Fruit fly (Drosophila melanogaster): Measurements from ENCODE around the gene CG44194.

Gene CG44194

dm6 chr3R:12980628-12981219 lies 16.8 kb downstream of the CG44194 start, which contains the start of gene Paip2 (continued):
- TF ChIP-seq CG17359 (tag; optimal IDR thresholded peaks at IDR 0.05) (no peak), bbx (GFP tag; IDR thresholded peaks at IDR 0.05; ENCODE audit: partially characterized antibody) (peak; percentile 97), CG12391 (tag; optimal IDR thresholded peaks at IDR 0.05) (peak; percentile 40), CG31365 (tag; optimal IDR thresholded peaks at IDR 0.05) (peak; percentile 3), CG8290 (GFP tag; optimal IDR thresholded peaks at IDR 0.05) (no peak), CG8290 (tag; optimal IDR thresholded peaks at IDR 0.05) (peak in 1 of 2 experiments; percentile 38), CG15073 (GFP tag; optimal IDR thresholded peaks at IDR 0.05) (no peak), Doc3 (GFP tag; IDR thresholded peaks at IDR 0.05; ENCODE audit: partially characterized antibody) (peak; percentile 98), amos (GFP tag; IDR thresholded peaks at IDR 0.05; ENCODE audit: partially characterized antibody) (peak; percentile 95), sug (tag; optimal IDR thresholded peaks at IDR 0.05) (peak; percentile 52), CG12155 (GFP tag; optimal IDR thresholded peaks at IDR 0.05) (peak; percentile 9), hkb (optimal IDR thresholded peaks at IDR 0.05) (no peak), hkb (GFP tag; IDR thresholded peaks at IDR 0.05) (0 out of 2 replicates have a peak, but pooled peaks have one; percentile 25), CG2120 (GFP tag; optimal IDR thresholded peaks at IDR 0.05) (peak; percentile 6), CG4854 (GFP tag; optimal IDR thresholded peaks at IDR 0.05) (no peak), exex (tag; optimal IDR thresholded peaks at IDR 0.05) (no peak), Dek (tag; optimal IDR thresholded peaks at IDR 0.05) (peak; percentile 19), dm (GFP tag; optimal IDR thresholded peaks at IDR 0.05) (peak; percentile 39), CG3995 (GFP tag; optimal IDR thresholded peaks at IDR 0.05) (peak; percentile 4), Spps (tag; optimal IDR thresholded peaks at IDR 0.05) (no peak), CG1792 (GFP tag; optimal IDR thresholded peaks at IDR 0.05) (peak; percentile 3), CG16813 (GFP tag; IDR thresholded peaks at IDR 0.05; ENCODE audit: partially characterized antibody) (peak; percentile 99), emc (GFP tag; optimal IDR thresholded peaks at IDR 0.05) (no peak), CG2712 (tag; optimal IDR thresholded peaks at IDR 0.05) (peak; percentile 60), CG18011 (GFP tag; optimal IDR thresholded peaks at IDR 0.05) (peak; percentile 88), nmo (GFP tag; optimal IDR thresholded peaks at IDR 0.05) (peak; percentile 71), CG12769 (tag; optimal IDR thresholded peaks at IDR 0.05) (peak; percentile 24), sob (GFP tag; IDR thresholded peaks at IDR 0.05) (no peak), mam (GFP tag; optimal IDR thresholded peaks at IDR 0.05) (no peak), HLHmδ (GFP tag; optimal IDR thresholded peaks at IDR 0.05) (no peak), CG6272 (GFP tag; IDR thresholded peaks at IDR 0.05) (peak; percentile 45; the same call in 1 of the 2 replicates), Sox100B (GFP tag; optimal IDR thresholded peaks at IDR 0.05) (no peak), CG8924 (tag; optimal IDR thresholded peaks at IDR 0.05) (peak; percentile 38), Scr (GFP tag; IDR thresholded peaks at IDR 0.05; ENCODE audit: partially characterized antibody) (peak; percentile 99), CG7357 (GFP tag; IDR thresholded peaks at IDR 0.05) (no peak), CG31388 (GFP tag; optimal IDR thresholded peaks at IDR 0.05) (no peak), CG17385 (GFP tag; optimal IDR thresholded peaks at IDR 0.05) (no peak), vvl (GFP tag; IDR thresholded peaks at IDR 0.05) (0 out of 2 replicates have a peak, but pooled peaks have one; percentile 6), unc-4 (GFP tag; IDR thresholded peaks at IDR 0.05; ENCODE audit: partially characterized antibody) (peak; percentile 98)

- no peak for TF ChIP-seq ato (GFP tag; IDR thresholded peaks at IDR 0.05; ENCODE audit: partially characterized antibody)
Observed at dm6 chr3R:12977371-12978050, 20.0 kb downstream of the CG44194 start, which contains the start of the genes CG7381 and CG7091. TSS of gene CG7381 (minus strand) at chr3R:12977471. TSS of gene CG7091 (plus strand) at chr3R:12978000.

Measured in whole organism, embryonic.